Worm (Caenorhabditis elegans) whole organism, midembryonic: ENCODE measurements around the gene srh-74.

Experiments
- med-1 ChIP-seq: sonication (generic microtip); optimal IDR thresholded peaks from 2 replicates; lab custom pipeline; 2017; ENCODE audit warnings: missing genetic modification characterization, mild to moderate bottlenecking, missing compliant biosample characterization, antibody characterized with exemption, missing genetic modification reagents; ENCODE audit not compliant: insufficient read depth
- tab-1 ChIP-seq: fragments of 200-800 bp; sonication (Bioruptor generic); IDR thresholded peaks from 2 replicates; pipeline ENCODE4 v1.3.6; 2022; ENCODE audit warnings: missing genetic modification characterization, missing compliant biosample characterization
- ztf-23 ChIP-seq: fragments of 200-800 bp; sonication (Bioruptor generic); IDR thresholded peaks from 2 replicates; pipeline ENCODE4 v1.3.6; 2022; ENCODE audit warnings: missing genetic modification reagents, missing genetic modification characterization, missing compliant biosample characterization

DNA sequence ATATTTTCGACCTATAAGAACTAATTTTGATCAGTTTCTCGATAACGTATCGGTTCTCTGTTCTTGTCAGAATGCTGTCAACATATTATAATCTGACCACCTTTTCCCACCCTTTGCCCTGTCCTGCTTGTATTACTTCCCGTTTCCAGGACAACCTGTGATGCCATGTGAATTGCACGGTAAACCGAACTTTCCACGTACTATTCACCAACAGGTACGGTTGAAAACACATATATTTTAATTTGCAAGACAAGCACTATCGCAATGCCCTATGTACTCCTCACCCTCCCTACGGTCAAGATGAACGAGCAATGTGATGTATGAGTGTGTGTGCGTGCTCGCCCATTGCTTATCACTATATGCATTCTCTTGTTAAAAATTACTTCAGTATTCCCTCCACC, 39.5 kb downstream of the srh-74 start:
- TF ChIP-seq tab-1 (GFP tag; lab: Robert Waterston, UW) (no peak), med-1 (no peak), ztf-23 (GFP tag; lab: Robert Waterston, UW) (no peak)
